Fruit fly (Drosophila melanogaster) whole organism, wandering third instar larva: ENCODE data around the gene CG17738.

Source experiments
- Hnf4 ChIP-seq: fragments of 200-800 bp; sonication (Bioruptor generic); optimal IDR thresholded peaks from 2 replicates; lab custom pipeline; 2016; ENCODE audit warnings: missing biosample characterization, mild to moderate bottlenecking, missing genetic modification characterization
- Mio ChIP-seq: sonication (Bioruptor generic); optimal IDR thresholded peaks from 2 replicates; lab custom pipeline; 2016; ENCODE audit warnings: missing biosample characterization, missing genetic modification characterization
- brk ChIP-seq: fragments of 200-800 bp; sonication (Bioruptor generic); optimal IDR thresholded peaks from 2 replicates; lab custom pipeline; 2016; ENCODE audit warnings: missing biosample characterization, mild to moderate bottlenecking, missing genetic modification characterization
- dsf ChIP-seq: sonication (Bioruptor generic); optimal IDR thresholded peaks from 2 replicates; lab custom pipeline; 2016; ENCODE audit warnings: missing biosample characterization, missing genetic modification characterization, borderline replicate concordance
- foxo ChIP-seq, 2 experiments: fragments of 200-800 bp; sonication (Bioruptor generic); optimal IDR thresholded peaks; 2 replicates in 1 of 2; 3 replicates in 1 of 2; lab custom pipeline; 2016 to 2017; ENCODE audit warnings: missing biosample characterization in 2 of 2, missing genetic modification characterization in 2 of 2
- fru ChIP-seq: fragments of 200-800 bp; sonication (Bioruptor generic); optimal IDR thresholded peaks from 3 replicates; lab custom pipeline; 2016; ENCODE audit warnings: missing biosample characterization, mild to moderate bottlenecking, missing genetic modification characterization
- pan ChIP-seq: fragments of >200 bp; optimal IDR thresholded peaks from 2 replicates; lab custom pipeline; 2017
- rgr ChIP-seq: fragments of 200-800 bp; sonication (Bioruptor generic); optimal IDR thresholded peaks from 3 replicates; lab custom pipeline; 2016; ENCODE audit warnings: missing biosample characterization, mild to moderate bottlenecking, missing genetic modification characterization

- TF ChIP-seq brk, result no peak
- TF ChIP-seq Hnf4 (GFP tag; lab: Kevin White, UChicago), result no peak
- no peak for TF ChIP-seq fru (GFP tag; lab: Kevin White, UChicago)
- no peak for TF ChIP-seq foxo (GFP tag; optimal IDR thresholded peaks at IDR 0.05; lab: Kevin White, UChicago)
- no peak for TF ChIP-seq pan (lab: Kevin White, UChicago)
- TF ChIP-seq rgr (GFP tag; lab: Kevin White, UChicago), result no peak
- TF ChIP-seq Mio (GFP tag; lab: Kevin White, UChicago), result no peak
- TF ChIP-seq dsf (GFP tag; lab: Kevin White, UChicago), result no peak
Observed at dm6 chr3R:12244468-12245060, 26.1 kb upstream of the CG17738 start.
